Worm (Caenorhabditis elegans): ENCODE results near the gene lgc-41.

ce11 chrX:10419743-10420142 lies 34.3 kb upstream of the lgc-41 start, which contains the start of gene cdk-11.2:
- TF ChIP-seq ama-1 (optimal IDR thresholded peaks at IDR 0.05) (no peak), tbx-37 (GFP tag; conservative IDR thresholded peaks at IDR 0.05) (no peak), hnd-1 (tag; optimal IDR thresholded peaks at IDR 0.05) (no peak), tbx-11 (GFP tag; IDR thresholded peaks at IDR 0.05) (no peak), ceh-36 (tag; optimal IDR thresholded peaks at IDR 0.05) (no peak), B0310.2 (tag; optimal IDR thresholded peaks at IDR 0.05) (no peak), ceh-13 (GFP tag; optimal IDR thresholded peaks at IDR 0.05) (no peak), flt-1 (GFP tag; IDR thresholded peaks at IDR 0.05) (0 out of 2 replicates have a peak, but pooled peaks have one; percentile 14), hmg-4 (GFP tag; optimal IDR thresholded peaks at IDR 0.05) (no peak), pes-1 (GFP tag; IDR thresholded peaks at IDR 0.05) (no peak)

All from whole organism, early embryonic.